Worm (Caenorhabditis elegans): Measurements from ENCODE around the gene C27D8.3.

The C27D8.3 gene

ce11 chrIV:12711644-12712043 is at the start of gene C27D8.3:
Gene C27D8.3, minus strand, starts transcription at chrIV:12711744.
- no peak for TF ChIP-seq T23F11.4 (GFP tag; optimal IDR thresholded peaks at IDR 0.05)
- TF ChIP-seq pha-2 (tag; optimal IDR thresholded peaks at IDR 0.05) = no peak
- no peak for TF ChIP-seq nhr-11 (tag; optimal IDR thresholded peaks at IDR 0.05)
- no peak for TF ChIP-seq pqm-1 (tag; optimal IDR thresholded peaks at IDR 0.05)
- TF ChIP-seq tbx-2 (tag; optimal IDR thresholded peaks at IDR 0.05) = no peak
- TF ChIP-seq ahr-1 (tag; optimal IDR thresholded peaks at IDR 0.05) = no peak
- no peak for TF ChIP-seq fkh-6 (tag; optimal IDR thresholded peaks at IDR 0.05)
- no peak for TF ChIP-seq ceh-30 (tag; optimal IDR thresholded peaks at IDR 0.05)
- no peak for TF ChIP-seq pat-9 (tag; optimal IDR thresholded peaks at IDR 0.05)
- no peak for TF ChIP-seq che-1 (tag; optimal IDR thresholded peaks at IDR 0.05)
- TF ChIP-seq unc-3 (GFP tag; conservative IDR thresholded peaks at IDR 0.05) = no peak
- TF ChIP-seq unc-3 (tag; optimal IDR thresholded peaks at IDR 0.05) = no peak
- TF ChIP-seq npax-4 (tag; optimal IDR thresholded peaks at IDR 0.05) = no peak
- TF ChIP-seq sox-4 (tag; optimal IDR thresholded peaks at IDR 0.05) = no peak
- TF ChIP-seq dve-1 (tag; optimal IDR thresholded peaks at IDR 0.05) = no peak
- TF ChIP-seq fkh-10 (GFP tag; optimal IDR thresholded peaks at IDR 0.05) = no peak
- no peak for TF ChIP-seq ama-1 (optimal IDR thresholded peaks at IDR 0.05)
- no peak for TF ChIP-seq K09A11.1 (tag; optimal IDR thresholded peaks at IDR 0.05; ENCODE audit: insufficient read depth)

- no peak for TF ChIP-seq ceh-45 (GFP tag; IDR thresholded peaks at IDR 0.05)
- no peak for TF ChIP-seq ceh-24 (tag; optimal IDR thresholded peaks at IDR 0.05)
- no peak for TF ChIP-seq mec-3 (tag; optimal IDR thresholded peaks at IDR 0.05; ENCODE audit: borderline replicate concordance)
- no peak for TF ChIP-seq sdc-2 (tag; optimal IDR thresholded peaks at IDR 0.05)
- no peak for TF ChIP-seq ceh-30 (tag; optimal IDR thresholded peaks at IDR 0.05)
- no peak for TF ChIP-seq pag-3 (tag; optimal IDR thresholded peaks at IDR 0.05; ENCODE audit: borderline replicate concordance)
- no peak for TF ChIP-seq ama-1 (optimal IDR thresholded peaks at IDR 0.05)
- TF ChIP-seq pha-2 (tag; optimal IDR thresholded peaks at IDR 0.05) = no peak
- no peak for TF ChIP-seq tbx-2 (tag; optimal IDR thresholded peaks at IDR 0.05)
- no peak for TF ChIP-seq madf-2 (tag; optimal IDR thresholded peaks at IDR 0.05)
- TF ChIP-seq hlh-13 (GFP tag; optimal IDR thresholded peaks at IDR 0.05) = no peak
- TF ChIP-seq ttx-3 (tag; optimal IDR thresholded peaks at IDR 0.05) = no peak
- no peak for TF ChIP-seq ceh-22 (tag; optimal IDR thresholded peaks at IDR 0.05)
- TF ChIP-seq unc-3 (GFP tag; conservative IDR thresholded peaks at IDR 0.05) = no peak
- TF ChIP-seq unc-3 (tag; optimal IDR thresholded peaks at IDR 0.05) = no peak
- TF ChIP-seq rnt-1 (tag; optimal IDR thresholded peaks at IDR 0.05) = no peak
- no peak for TF ChIP-seq pax-1 (tag; optimal IDR thresholded peaks at IDR 0.05)
- no peak for TF ChIP-seq nfya-1 (tag; optimal IDR thresholded peaks at IDR 0.05)
- TF ChIP-seq ceh-6 (GFP tag; optimal IDR thresholded peaks at IDR 0.05) = no peak
- TF ChIP-seq ceh-9 (tag; optimal IDR thresholded peaks at IDR 0.05) = no peak
- no peak for TF ChIP-seq ceh-2 (tag; optimal IDR thresholded peaks at IDR 0.05)
Measured at ce11 chrIV:12757470-12757869, 45.9 kb upstream of the C27D8.3 start, which contains the start of gene flp-9. Gene flp-9, minus strand, starts transcription at chrIV:12757570.

ce11 chrIV:12755641-12756040 is 44.1 kb upstream of the C27D8.3 start:
- no peak for TF ChIP-seq npax-4 (tag; optimal IDR thresholded peaks at IDR 0.05)
- TF ChIP-seq nfya-1 (tag; optimal IDR thresholded peaks at IDR 0.05) = peak; percentile 69

- no peak for TF ChIP-seq ets-4 (tag; optimal IDR thresholded peaks at IDR 0.05)
- TF ChIP-seq lim-6 (tag; optimal IDR thresholded peaks at IDR 0.05) = no peak
- peak; percentile 60 for TF ChIP-seq nfya-1 (tag; optimal IDR thresholded peaks at IDR 0.05)
- TF ChIP-seq madf-2 (tag; optimal IDR thresholded peaks at IDR 0.05) = no peak
Measured at ce11 chrIV:12754170-12754569, 42.6 kb upstream of the C27D8.3 start.

- TF ChIP-seq pros-1 (tag; optimal IDR thresholded peaks at IDR 0.05) (no peak), pat-9 (tag; optimal IDR thresholded peaks at IDR 0.05) (no peak), dve-1 (tag; optimal IDR thresholded peaks at IDR 0.05) (no peak), ref-2 (tag; optimal IDR thresholded peaks at IDR 0.05) (no peak), sdc-2 (tag; optimal IDR thresholded peaks at IDR 0.05) (no peak), fkh-10 (GFP tag; optimal IDR thresholded peaks at IDR 0.05) (no peak), ceh-14 (tag; optimal IDR thresholded peaks at IDR 0.05) (no peak), rnt-1 (tag; optimal IDR thresholded peaks at IDR 0.05) (no peak)
Measured at ce11 chrIV:12748760-12749159, 37.2 kb upstream of the C27D8.3 start.
